Worm (Caenorhabditis elegans) whole organism, young adult: Measurements from ENCODE around the gene clec-37.
A peak's percentile ranks its signal among the peaks of the same experiment; 100 is the strongest.

ENCODE experiments used
- F22D6.2 ChIP-seq: sonication (generic microtip); optimal IDR thresholded peaks from 2 replicates; lab custom pipeline; 2016; ENCODE audit warnings: mild to moderate bottlenecking, missing genetic modification characterization, missing compliant biosample characterization
- ama-1 ChIP-seq, 3 experiments: fragments of 150-350 bp in 1 of 3; sonication (generic microtip) in 2 of 3; optimal IDR thresholded peaks; 2 replicates each; lab custom pipeline; 2014 to 2018; ENCODE audit warnings: missing biosample characterization in 2 of 3, missing genetic modification characterization in 2 of 3, missing genetic modification reagents in 2 of 3
- cebp-1 ChIP-seq, 2 experiments: fragments of 200-800 bp in 1 of 2; sonication (Bioruptor generic) in 1 of 2; sonication (generic microtip) in 1 of 2; IDR thresholded peaks in 1 of 2; optimal IDR thresholded peaks in 1 of 2; 2 replicates each; pipeline versions ENCODE4 v1.3.6 to Lab custom; 2017 to 2022; ENCODE audit warnings: missing compliant biosample characterization in 2 of 2, missing genetic modification characterization in 2 of 2, mild to moderate bottlenecking in 1 of 2, missing genetic modification reagents in 1 of 2, moderate library complexity in 1 of 2
- cebp-2 ChIP-seq: fragments of 200-800 bp; sonication (Bioruptor generic); IDR thresholded peaks from 2 replicates; pipeline ENCODE4 v1.3.6; 2022; ENCODE audit warnings: missing genetic modification characterization, missing compliant biosample characterization
- mel-28 ChIP-seq: sonication (generic microtip); optimal IDR thresholded peaks from 2 replicates; lab custom pipeline; 2016; ENCODE audit warnings: borderline replicate concordance, mild to moderate bottlenecking, missing genetic modification characterization, missing compliant biosample characterization
- nfya-1 ChIP-seq: sonication (generic microtip); optimal IDR thresholded peaks from 2 replicates; lab custom pipeline; 2017; ENCODE audit warnings: antibody characterized with exemption, missing compliant biosample characterization, missing genetic modification characterization, borderline replicate concordance; ENCODE audit not compliant: insufficient read depth
- nhr-179 ChIP-seq: sonication (generic microtip); optimal IDR thresholded peaks from 2 replicates; lab custom pipeline; 2016; ENCODE audit warnings: mild to moderate bottlenecking, missing genetic modification characterization, missing compliant biosample characterization
- pbrm-1 ChIP-seq: fragments of 200-800 bp; sonication (Bioruptor generic); IDR thresholded peaks from 2 replicates; pipeline ENCODE4 v1.3.6; 2022; ENCODE audit warnings: missing genetic modification reagents, missing genetic modification characterization, missing compliant biosample characterization
- sea-2 ChIP-seq: fragments of 200-800 bp; sonication (Bioruptor generic); IDR thresholded peaks from 2 replicates; pipeline ENCODE4 v1.3.6; 2022; ENCODE audit warnings: missing genetic modification characterization, missing compliant biosample characterization
- snpc-1.1 ChIP-seq: sonication (generic microtip); optimal IDR thresholded peaks from 2 replicates; lab custom pipeline; 2017; ENCODE audit warnings: missing genetic modification characterization, mild to moderate bottlenecking, missing compliant biosample characterization, antibody characterized with exemption, moderate library complexity, missing genotype, missing genetic modification reagents; ENCODE audit not compliant: insufficient read depth
- sptf-2 ChIP-seq: fragments of 200-800 bp; sonication (Bioruptor generic); optimal IDR thresholded peaks from 2 replicates; lab custom pipeline; 2018; ENCODE audit warnings: mild to moderate bottlenecking, missing genetic modification characterization, missing compliant biosample characterization
- tbx-9 ChIP-seq: sonication (generic microtip); optimal IDR thresholded peaks from 2 replicates; lab custom pipeline; 2016; ENCODE audit warnings: borderline replicate concordance, missing genetic modification characterization, inconsistent platforms, missing compliant biosample characterization
- ztf-28 ChIP-seq: fragments of 200-800 bp; sonication (Bioruptor generic); IDR thresholded peaks from 2 replicates; pipeline ENCODE4 v1.3.6; 2022; ENCODE audit warnings: missing genetic modification reagents, missing genetic modification characterization, missing compliant biosample characterization

clec-37 gene

ce11 chrV:16804795-16805194 lies 47.1 kb downstream of the clec-37 start:
- TF ChIP-seq tbx-9 (tag; lab: Kevin White, UChicago), result no peak
- TF ChIP-seq pbrm-1, result no peak
- no peak for TF ChIP-seq snpc-1.1 (tag; lab: Kevin White, UChicago)
- TF ChIP-seq ama-1 (optimal IDR thresholded peaks at IDR 0.05; lab: Kevin White, UChicago), result no peak
- no peak for TF ChIP-seq ama-1 (GFP tag; optimal IDR thresholded peaks at IDR 0.05; lab: Kevin White, UChicago)
- TF ChIP-seq sea-2 (GFP tag; lab: Robert Waterston, UW), result no peak
- no peak for TF ChIP-seq cebp-2 (GFP tag; lab: Robert Waterston, UW)
- TF ChIP-seq F22D6.2 (tag; lab: Kevin White, UChicago), result no peak
- no peak for TF ChIP-seq ztf-28 (GFP tag; lab: Robert Waterston, UW)
- TF ChIP-seq mel-28, result no peak

ce11 chrV:16802572-16802971 lies 49.3 kb downstream of the clec-37 start, which contains the start of gene cand-1:
Gene cand-1 (plus strand): TSS chrV:16802872.
- TF ChIP-seq nfya-1 (tag; lab: Kevin White, UChicago) (no peak), nhr-179 (tag; lab: Kevin White, UChicago) (no peak)

ce11 chrV:16800484-16800883 lies 51.4 kb downstream of the clec-37 start:
- TF ChIP-seq cebp-1 (GFP tag; IDR thresholded peaks at IDR 0.05; lab: Robert Waterston, UW) (no peak), cebp-1 (tag; optimal IDR thresholded peaks at IDR 0.05; lab: Kevin White, UChicago) (peak; percentile 67), sptf-2 (GFP tag; lab: Kevin White, UChicago) (no peak)
